Fruit fly (Drosophila melanogaster): Measurements from ENCODE around the gene CG17261.

CG17261 gene

DNA sequence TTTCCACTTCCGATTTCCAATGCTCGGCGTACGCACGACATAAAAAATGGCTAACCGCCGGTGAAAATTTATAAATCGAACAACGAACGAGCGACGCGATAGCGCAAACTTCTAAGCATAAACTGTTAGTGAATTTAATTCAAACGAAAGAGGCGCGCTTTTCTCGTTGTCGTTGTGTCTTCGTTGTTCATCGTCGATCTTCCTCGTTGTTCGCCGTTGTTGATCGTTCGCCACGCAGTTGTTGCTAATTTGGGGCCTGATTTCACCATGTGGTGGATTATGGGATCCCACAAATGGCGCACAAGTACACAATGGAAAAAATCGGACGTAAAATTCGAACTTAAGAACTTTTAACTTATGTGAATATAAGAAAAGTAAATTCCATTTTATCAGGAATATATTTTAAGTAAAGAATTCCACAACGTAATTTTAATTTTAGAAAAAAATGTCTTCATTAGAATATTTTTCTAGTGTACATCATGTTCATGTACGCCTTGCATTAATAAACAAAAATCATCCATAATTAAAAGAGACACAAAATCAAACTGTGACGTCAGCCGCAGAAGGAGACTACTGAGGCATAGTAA, 44.0 kb downstream of the CG17261 start (continued):
- TF ChIP-seq so (GFP tag; IDR thresholded peaks at IDR 0.05) = peak; percentile 65; the same call in 2 of the 3 replicates
- TF ChIP-seq CG12942 (GFP tag; optimal IDR thresholded peaks at IDR 0.05) = peak; percentile 49
- TF ChIP-seq phol (tag; optimal IDR thresholded peaks at IDR 0.05) = peak; percentile 71
- no peak for TF ChIP-seq Hr39 (optimal IDR thresholded peaks at IDR 0.05)
- TF ChIP-seq Ets97D (GFP tag; optimal IDR thresholded peaks at IDR 0.05) = no peak
- peak; percentile 28 for TF ChIP-seq CG1647 (GFP tag; optimal IDR thresholded peaks at IDR 0.05)
- TF ChIP-seq Ada2b (GFP tag; IDR thresholded peaks at IDR 0.05) = peak; percentile 59
- peak; percentile 20 for TF ChIP-seq CG7987 (GFP tag; optimal IDR thresholded peaks at IDR 0.05)
- peak; percentile 50 for TF ChIP-seq Hsf (GFP tag; optimal IDR thresholded peaks at IDR 0.05)
- no peak for TF ChIP-seq chinmo (GFP tag; IDR thresholded peaks at IDR 0.05; ENCODE audit: partially characterized antibody)
- no peak for TF ChIP-seq sqz (GFP tag; optimal IDR thresholded peaks at IDR 0.05)
- TF ChIP-seq CG1603 (tag; optimal IDR thresholded peaks at IDR 0.05) = peak; percentile 15
- no peak for TF ChIP-seq crol (GFP tag; IDR thresholded peaks at IDR 0.05)
- peak; percentile 81 for TF ChIP-seq CG11695 (GFP tag; IDR thresholded peaks at IDR 0.05)
- TF ChIP-seq CG4820 (GFP tag; optimal IDR thresholded peaks at IDR 0.05) = peak; percentile 26
- peak; percentile 19 for TF ChIP-seq eyg (GFP tag; optimal IDR thresholded peaks at IDR 0.05)
- no peak for TF ChIP-seq repo (GFP tag; optimal IDR thresholded peaks at IDR 0.05)
- peak; percentile 76 for TF ChIP-seq CG17361 (GFP tag; IDR thresholded peaks at IDR 0.05)
- TF ChIP-seq pan (optimal IDR thresholded peaks at IDR 0.05) = no peak
- peak in 1 of 2 experiments; percentile 82 for TF ChIP-seq pan (GFP tag; optimal IDR thresholded peaks at IDR 0.05 in 1 of 2, IDR thresholded peaks at IDR 0.05 in 1 of 2)
- TF ChIP-seq pho (GFP tag; optimal IDR thresholded peaks at IDR 0.05) = peak; percentile 49
- TF ChIP-seq al (GFP tag; IDR thresholded peaks at IDR 0.05) = peak; percentile 71; the same call in 1 of the 2 replicates
- peak; percentile 66 for TF ChIP-seq CG14667 (GFP tag; IDR thresholded peaks at IDR 0.05)
- TF ChIP-seq HLH3B (GFP tag; IDR thresholded peaks at IDR 0.05) = peak; percentile 83
- 0 out of 2 replicates have a peak, but pooled peaks have one; percentile 26 for TF ChIP-seq CG10321 (GFP tag; IDR thresholded peaks at IDR 0.05)
- peak; percentile 65 for TF ChIP-seq mam (GFP tag; optimal IDR thresholded peaks at IDR 0.05)
- peak; percentile 71 for TF ChIP-seq Blimp-1 (GFP tag; optimal IDR thresholded peaks at IDR 0.05)
- peak; percentile 75 for TF ChIP-seq lilli (GFP tag; optimal IDR thresholded peaks at IDR 0.05)
- peak; percentile 68 for TF ChIP-seq CG12769 (tag; optimal IDR thresholded peaks at IDR 0.05)
- TF ChIP-seq CG10147 (GFP tag; optimal IDR thresholded peaks at IDR 0.05) = peak; percentile 80
- peak; percentile 24 for TF ChIP-seq trem (tag; optimal IDR thresholded peaks at IDR 0.05)
- TF ChIP-seq C15 (GFP tag; IDR thresholded peaks at IDR 0.05) = 0 out of 3 replicates have a peak, but pooled peaks have one; percentile 10
- TF ChIP-seq BEAF-32 (GFP tag; optimal IDR thresholded peaks at IDR 0.05) = no peak
- peak; percentile 51 for TF ChIP-seq CG10543 (GFP tag; optimal IDR thresholded peaks at IDR 0.05)
- TF ChIP-seq CG1602 (GFP tag; optimal IDR thresholded peaks at IDR 0.05) = peak; percentile 10
- no peak for TF ChIP-seq CG3995 (GFP tag; optimal IDR thresholded peaks at IDR 0.05)
- peak; percentile 73 for TF ChIP-seq CG13624 (GFP tag; optimal IDR thresholded peaks at IDR 0.05)
- peak; percentile 53 for TF ChIP-seq BtbVII (GFP tag; optimal IDR thresholded peaks at IDR 0.05)
- TF ChIP-seq Hmr (GFP tag; optimal IDR thresholded peaks at IDR 0.05) = peak; percentile 76
- TF ChIP-seq E2f1 (GFP tag; IDR thresholded peaks at IDR 0.05) = peak; percentile 63
- TF ChIP-seq Nf-YA (GFP tag; IDR thresholded peaks at IDR 0.05) = no peak
- TF ChIP-seq chif (GFP tag; optimal IDR thresholded peaks at IDR 0.05) = peak; percentile 28 to 37
- TF ChIP-seq twi (tag; optimal IDR thresholded peaks at IDR 0.05) = peak; percentile 22
- TF ChIP-seq Mrtf (GFP tag; IDR thresholded peaks at IDR 0.05) = no peak
- peak; percentile 66; the same call in 1 of the 2 replicates for TF ChIP-seq CG7372 (GFP tag; IDR thresholded peaks at IDR 0.05)
- TF ChIP-seq CG6813 (GFP tag; optimal IDR thresholded peaks at IDR 0.05) = peak; percentile 37
- TF ChIP-seq CG9609 (GFP tag; optimal IDR thresholded peaks at IDR 0.05) = peak; percentile 6
- no peak for TF ChIP-seq HLH4C (GFP tag; IDR thresholded peaks at IDR 0.05; ENCODE audit: partially characterized antibody)
- TF ChIP-seq H15 (GFP tag; IDR thresholded peaks at IDR 0.05) = peak; percentile 57; the same call in 2 of the 3 replicates
- peak; percentile 8 for TF ChIP-seq Mes4 (GFP tag; optimal IDR thresholded peaks at IDR 0.05)
- TF ChIP-seq CG13894 (tag; optimal IDR thresholded peaks at IDR 0.05) = peak; percentile 31
